Worm (Caenorhabditis elegans) whole organism, late embryonic: ENCODE data around the gene R09D1.13.

ENCODE experiments used
- C08G9.2 ChIP-seq: sonication (generic microtip); optimal IDR thresholded peaks from 2 replicates; lab custom pipeline; 2016; ENCODE audit warnings: mild to moderate bottlenecking, missing genetic modification characterization, moderate library complexity, missing compliant biosample characterization
- ahr-1 ChIP-seq: sonication (generic microtip); optimal IDR thresholded peaks from 2 replicates; lab custom pipeline; 2016; ENCODE audit warnings: missing genetic modification characterization, missing compliant biosample characterization
- ceh-34 ChIP-seq: sonication (generic microtip); optimal IDR thresholded peaks from 2 replicates; lab custom pipeline; 2016; ENCODE audit warnings: mild to moderate bottlenecking, missing genetic modification characterization, missing compliant biosample characterization
- dve-1 ChIP-seq: sonication (generic microtip); optimal IDR thresholded peaks from 2 replicates; lab custom pipeline; 2017; ENCODE audit warnings: antibody characterized with exemption, mild to moderate bottlenecking, missing genetic modification characterization, missing compliant biosample characterization
- ets-4 ChIP-seq: sonication (generic microtip); optimal IDR thresholded peaks from 2 replicates; lab custom pipeline; 2016; ENCODE audit warnings: missing genetic modification characterization, missing compliant biosample characterization
- nhr-11 ChIP-seq: fragments of 150-350 bp; optimal IDR thresholded peaks from 2 replicates; lab custom pipeline; 2014; ENCODE audit warnings: missing biosample characterization, missing genetic modification characterization
- nhr-232 ChIP-seq: sonication (generic microtip); optimal IDR thresholded peaks from 2 replicates; lab custom pipeline; 2016; ENCODE audit warnings: missing genetic modification characterization, missing compliant biosample characterization

ce11 chrII:9407020-9407419 lies 38.2 kb downstream of the R09D1.13 start, which contains the start of gene mpz-6:
- TF ChIP-seq ahr-1 (tag; lab: Kevin White, UChicago) (no peak), C08G9.2 (tag; lab: Kevin White, UChicago) (no peak), ceh-34 (tag; lab: Kevin White, UChicago) (no peak), nhr-11 (tag; lab: Kevin White, UChicago) (no peak), ets-4 (no peak), dve-1 (tag; lab: Kevin White, UChicago) (no peak), nhr-232 (tag; lab: Kevin White, UChicago) (no peak)
